Fruit fly (Drosophila melanogaster) whole organism, embryonic: ENCODE results near the gene Rpp14b.

Experiments used
- Abd-B ChIP-seq: fragments of 200-800 bp; sonication (Bioruptor generic); optimal IDR thresholded peaks from 2 replicates; lab custom pipeline; 2018; ENCODE audit warnings: missing biosample characterization, mild to moderate bottlenecking, missing genetic modification characterization, moderate library complexity
- Asciz ChIP-seq: fragments of 200-800 bp; sonication (Bioruptor generic); optimal IDR thresholded peaks from 2 replicates; lab custom pipeline; 2017; ENCODE audit warnings: missing biosample characterization, mild to moderate bottlenecking, missing genetic modification characterization, missing genetic modification reagents
- Atf6 ChIP-seq: fragments of 200-800 bp; sonication (Bioruptor generic); IDR thresholded peaks from 2 replicates; pipeline ENCODE4 v1.3.6; 2022; ENCODE audit warnings: missing biosample characterization, missing genetic modification characterization
- Blimp-1 ChIP-seq: fragments of 200-800 bp; sonication (Bioruptor generic); optimal IDR thresholded peaks from 3 replicates; lab custom pipeline; 2018; ENCODE audit warnings: missing biosample characterization, missing genetic modification characterization, mild to moderate bottlenecking, moderate library complexity, missing genetic modification reagents
- CG10543 ChIP-seq: fragments of 200-800 bp; sonication (Bioruptor generic); optimal IDR thresholded peaks from 3 replicates; lab custom pipeline; 2017; ENCODE audit warnings: missing biosample characterization, mild to moderate bottlenecking, missing genetic modification characterization, moderate library complexity
- CG14050 ChIP-seq: fragments of 200-800 bp; sonication (Bioruptor generic); IDR thresholded peaks from 3 replicates; pipeline ENCODE4 v1.3.6; 2022; ENCODE audit warnings: missing biosample characterization, missing genetic modification characterization
- CG15073 ChIP-seq: fragments of 200-800 bp; sonication (Bioruptor generic); optimal IDR thresholded peaks from 2 replicates; lab custom pipeline; 2016; ENCODE audit warnings: missing biosample characterization, missing genetic modification characterization
- CG17612 ChIP-seq: fragments of 200-800 bp; sonication (Bioruptor generic); IDR thresholded peaks from 2 replicates; pipeline ENCODE4 v1.3.6; 2022; ENCODE audit warnings: missing biosample characterization, missing genetic modification characterization
- CG17802 ChIP-seq: fragments of 200-800 bp; sonication (Bioruptor generic); optimal IDR thresholded peaks from 2 replicates; lab custom pipeline; 2018; ENCODE audit warnings: missing biosample characterization, mild to moderate bottlenecking, missing genetic modification characterization, moderate library complexity
- CG18599 ChIP-seq: fragments of 200-800 bp; sonication (Bioruptor generic); optimal IDR thresholded peaks from 3 replicates; lab custom pipeline; 2017; ENCODE audit warnings: missing biosample characterization, missing genetic modification characterization, mild to moderate bottlenecking, moderate library complexity, missing genetic modification reagents
- CG3065 ChIP-seq: fragments of 200-800 bp; sonication (Bioruptor generic); optimal IDR thresholded peaks from 2 replicates; lab custom pipeline; 2016; ENCODE audit warnings: missing biosample characterization, missing genetic modification characterization
- CG33213 ChIP-seq: fragments of 200-800 bp; sonication (Bioruptor generic); optimal IDR thresholded peaks from 3 replicates; lab custom pipeline; 2016; ENCODE audit warnings: missing biosample characterization, missing genetic modification characterization
- CG4820 ChIP-seq: fragments of 200-800 bp; sonication (Bioruptor generic); optimal IDR thresholded peaks from 3 replicates; lab custom pipeline; 2016; ENCODE audit warnings: missing biosample characterization, missing genetic modification characterization
- CG8388 ChIP-seq: fragments of 200-800 bp; sonication (Bioruptor generic); optimal IDR thresholded peaks from 2 replicates; lab custom pipeline; 2019; ENCODE audit warnings: missing biosample characterization, mild to moderate bottlenecking, missing genetic modification characterization, moderate library complexity
- CG9215 ChIP-seq: fragments of 200-800 bp; sonication (Bioruptor generic); IDR thresholded peaks from 2 replicates; pipeline ENCODE4 v1.3.6; 2022; ENCODE audit warnings: missing biosample characterization, missing genetic modification characterization
- CG9609 ChIP-seq: fragments of 200-800 bp; sonication (Bioruptor generic); optimal IDR thresholded peaks from 3 replicates; lab custom pipeline; 2016; ENCODE audit warnings: missing biosample characterization, missing genetic modification characterization
- Elba2 ChIP-seq: fragments of 200-800 bp; sonication (Bioruptor generic); optimal IDR thresholded peaks from 3 replicates; lab custom pipeline; 2016; ENCODE audit warnings: missing biosample characterization, missing genetic modification characterization
- Ets65A ChIP-seq: fragments of 200-800 bp; sonication (Bioruptor generic); peaks from one replicate; lab custom pipeline; 2016; ENCODE audit warnings: missing biosample characterization, missing genetic modification characterization
- Hr3 ChIP-seq: fragments of 200-800 bp; sonication (Bioruptor generic); optimal IDR thresholded peaks from 3 replicates; lab custom pipeline; 2016; ENCODE audit warnings: missing biosample characterization, missing genetic modification characterization
- NC2α ChIP-seq: fragments of 200-800 bp; sonication (Bioruptor generic); optimal IDR thresholded peaks from 2 replicates; lab custom pipeline; 2016; ENCODE audit warnings: missing biosample characterization, missing genetic modification characterization
- Nf-YC ChIP-seq: fragments of 200-800 bp; optimal IDR thresholded peaks from 3 replicates; lab custom pipeline; 2019; ENCODE audit warnings: missing biosample characterization, mild to moderate bottlenecking, missing genetic modification characterization, moderate library complexity
- Oaz ChIP-seq: fragments of 200-800 bp; sonication (Bioruptor generic); IDR thresholded peaks from 2 replicates; pipeline ENCODE4 v1.3.6; 2022; ENCODE audit warnings: missing biosample characterization, missing genetic modification characterization
- Rx ChIP-seq: fragments of 200-800 bp; sonication (Bioruptor generic); IDR thresholded peaks from 2 replicates; pipeline ENCODE4 v1.3.6; 2022; ENCODE audit warnings: missing biosample characterization, missing genetic modification characterization
- Sry-δ ChIP-seq: fragments of 200-800 bp; sonication (Bioruptor generic); optimal IDR thresholded peaks from 2 replicates; lab custom pipeline; 2016; ENCODE audit warnings: missing biosample characterization, missing genetic modification characterization
- ase ChIP-seq: fragments of 200-800 bp; sonication (Bioruptor generic); IDR thresholded peaks from 3 replicates; pipeline ENCODE4 v1.3.6; 2022; ENCODE audit warnings: missing biosample characterization, missing genetic modification characterization
- chinmo ChIP-seq: fragments of 200-800 bp; sonication (Bioruptor generic); IDR thresholded peaks from 4 replicates; pipeline ENCODE4 v1.3.6; 2022; ENCODE audit warnings: missing biosample characterization, missing genetic modification characterization; ENCODE audit not compliant: partially characterized antibody
- ci ChIP-seq: fragments of 200-800 bp; sonication (Bioruptor generic); IDR thresholded peaks from 3 replicates; pipeline ENCODE4 v1.3.6; 2022; ENCODE audit warnings: missing biosample characterization, missing genetic modification characterization
- crc ChIP-seq: fragments of 200-800 bp; sonication (Bioruptor generic); optimal IDR thresholded peaks from 2 replicates; lab custom pipeline; 2016; ENCODE audit warnings: missing biosample characterization, missing genetic modification characterization
- croc ChIP-seq: fragments of 200-800 bp; sonication (Bioruptor generic); conservative IDR thresholded peaks from 3 replicates; pipeline ENCODE4 v1.3.6; 2022; ENCODE audit warnings: missing biosample characterization, missing genetic modification characterization
- disco-r ChIP-seq: fragments of 200-800 bp; sonication (Bioruptor generic); optimal IDR thresholded peaks from 2 replicates; lab custom pipeline; 2016; ENCODE audit warnings: missing biosample characterization, missing genetic modification characterization
- esg ChIP-seq: fragments of 200-800 bp; sonication (Bioruptor generic); conservative IDR thresholded peaks from 2 replicates; pipeline ENCODE4 v1.3.6; 2022; ENCODE audit warnings: missing biosample characterization, missing genetic modification characterization
- exex ChIP-seq: fragments of 200-800 bp; sonication (Bioruptor generic); optimal IDR thresholded peaks from 4 replicates; lab custom pipeline; 2018; ENCODE audit warnings: missing biosample characterization, mild to moderate bottlenecking, missing genetic modification characterization, moderate library complexity
- fd3F ChIP-seq: fragments of 200-800 bp; sonication (Bioruptor generic); optimal IDR thresholded peaks from 2 replicates; lab custom pipeline; 2018; ENCODE audit warnings: missing biosample characterization, mild to moderate bottlenecking, missing genetic modification characterization, moderate library complexity
- fd96Cb ChIP-seq: fragments of 200-800 bp; sonication (Bioruptor generic); optimal IDR thresholded peaks from 2 replicates; lab custom pipeline; 2018; ENCODE audit warnings: missing biosample characterization, mild to moderate bottlenecking, missing genetic modification characterization, moderate library complexity
- fu2 ChIP-seq: fragments of 200-800 bp; sonication (Bioruptor generic); optimal IDR thresholded peaks from 2 replicates; lab custom pipeline; 2016; ENCODE audit warnings: missing biosample characterization, missing genetic modification characterization
- gcm ChIP-seq: fragments of 200-800 bp; sonication (Bioruptor generic); optimal IDR thresholded peaks from 2 replicates; lab custom pipeline; 2019; ENCODE audit warnings: missing biosample characterization, mild to moderate bottlenecking, missing genetic modification characterization, moderate library complexity
- gem ChIP-seq: fragments of 200-800 bp; sonication (Bioruptor generic); optimal IDR thresholded peaks from 2 replicates; lab custom pipeline; 2019; ENCODE audit warnings: missing biosample characterization, mild to moderate bottlenecking, missing genetic modification characterization, moderate library complexity
- gro ChIP-seq: fragments of 200-800 bp; sonication (Bioruptor generic); optimal IDR thresholded peaks from 2 replicates; lab custom pipeline; 2016; ENCODE audit warnings: missing biosample characterization, missing genetic modification characterization
- hb ChIP-seq: fragments of 200-800 bp; sonication (Bioruptor generic); IDR thresholded peaks from 3 replicates; pipeline ENCODE4 v1.3.6; 2022; ENCODE audit warnings: missing biosample characterization, missing genetic modification characterization; ENCODE audit not compliant: partially characterized antibody
- hbn ChIP-seq: fragments of 200-800 bp; sonication (Bioruptor generic); IDR thresholded peaks from 2 replicates; pipeline ENCODE4 v1.3.6; 2022; ENCODE audit warnings: missing biosample characterization, missing genetic modification characterization; ENCODE audit not compliant: partially characterized antibody
- jigr1 ChIP-seq: fragments of 200-800 bp; sonication (Bioruptor generic); IDR thresholded peaks from 3 replicates; pipeline ENCODE4 v1.3.6; 2022; ENCODE audit warnings: missing biosample characterization, missing genetic modification characterization
- lab ChIP-seq: fragments of 200-800 bp; sonication (Bioruptor generic); optimal IDR thresholded peaks from 3 replicates; lab custom pipeline; 2017; ENCODE audit warnings: missing biosample characterization, missing genetic modification characterization, mild to moderate bottlenecking, moderate library complexity, missing genetic modification reagents
- nom ChIP-seq: fragments of 200-800 bp; sonication (Bioruptor generic); optimal IDR thresholded peaks from 2 replicates; lab custom pipeline; 2017; ENCODE audit warnings: missing biosample characterization, missing genetic modification characterization, mild to moderate bottlenecking, moderate library complexity, missing genetic modification reagents
- pum ChIP-seq: fragments of 200-800 bp; sonication (Bioruptor generic); optimal IDR thresholded peaks from 2 replicates; lab custom pipeline; 2016; ENCODE audit warnings: missing biosample characterization, missing genetic modification characterization
- schlank ChIP-seq: fragments of 200-800 bp; sonication (Bioruptor generic); optimal IDR thresholded peaks from 2 replicates; lab custom pipeline; 2018; ENCODE audit warnings: missing biosample characterization, mild to moderate bottlenecking, missing genetic modification characterization
- sens ChIP-seq: fragments of 200-800 bp; sonication (Bioruptor generic); peaks from one replicate; lab custom pipeline; 2016; ENCODE audit warnings: missing biosample characterization, missing genetic modification characterization
- sob ChIP-seq: fragments of 200-800 bp; sonication (Bioruptor generic); IDR thresholded peaks from 2 replicates; pipeline ENCODE4 v1.3.6; 2022; ENCODE audit warnings: missing biosample characterization, missing genetic modification characterization
- tup ChIP-seq: fragments of 200-800 bp; sonication (Bioruptor generic); optimal IDR thresholded peaks from 2 replicates; lab custom pipeline; 2016; ENCODE audit warnings: missing biosample characterization, mild to moderate bottlenecking, missing genetic modification characterization, moderate library complexity

Rpp14b gene

DNA sequence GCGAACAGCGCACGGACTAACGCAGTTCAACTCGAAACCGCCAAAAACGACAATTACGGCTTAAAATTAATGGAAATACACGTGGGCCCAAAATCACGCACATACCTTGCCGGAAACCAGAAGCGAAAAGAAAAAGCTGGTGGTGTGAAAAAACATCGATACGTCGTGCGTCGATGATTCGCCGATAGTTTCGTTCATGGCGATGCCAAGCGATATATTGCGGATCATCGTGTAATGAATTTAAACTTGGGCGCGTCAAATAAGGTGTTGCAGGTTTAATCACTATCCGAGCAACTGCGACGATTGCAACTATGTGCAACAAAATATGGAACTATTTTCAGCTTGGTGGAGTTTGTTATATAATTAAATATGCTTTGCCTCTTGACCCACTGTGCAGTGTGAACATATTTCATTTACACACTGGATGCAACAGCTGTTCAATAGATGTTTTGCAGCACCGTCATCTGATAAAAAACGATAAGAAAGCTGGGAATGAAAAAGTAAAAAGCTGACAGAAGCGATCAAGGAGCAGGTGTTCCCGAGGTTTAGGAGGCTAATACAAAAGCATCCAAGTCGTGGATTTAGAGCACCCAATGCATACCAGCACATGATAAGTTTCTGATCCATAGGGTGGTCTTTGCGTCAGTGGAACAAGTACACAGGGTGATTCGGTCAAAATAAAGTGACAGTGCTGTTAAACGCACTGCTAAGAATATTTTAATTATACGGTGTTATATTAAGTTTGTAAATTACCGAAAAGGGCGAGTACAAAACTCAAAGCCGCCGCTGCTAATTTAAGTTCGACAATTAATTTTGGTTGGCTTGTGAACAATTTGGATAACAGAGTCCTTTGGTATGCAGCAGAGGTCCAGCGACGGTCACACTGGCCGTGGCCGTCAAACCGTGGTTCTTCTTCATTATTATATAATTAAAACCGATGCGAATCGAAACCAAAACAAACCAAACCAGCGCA is 9.4 kb upstream of the Rpp14b start, which contains the start of the genes RpL32 and CG7943 (continued):
- TF ChIP-seq NC2α (peak; percentile 74), CG8388 (GFP tag; lab: Kevin White, UChicago) (peak; percentile 82), hbn (GFP tag; lab: Robert Waterston, UW) (peak; percentile 100), chinmo (peak; percentile 100), CG17802 (tag; lab: Kevin White, UChicago) (peak; percentile 84), Asciz (peak; percentile 92), pum (GFP tag; lab: Kevin White, UChicago) (peak; percentile 97), schlank (tag; lab: Kevin White, UChicago) (peak; percentile 93), disco-r (GFP tag; lab: Kevin White, UChicago) (peak; percentile 92), Oaz (GFP tag; lab: Robert Waterston, UW) (peak; percentile 94), Ets65A (GFP tag; lab: Kevin White, UChicago) (peak; percentile 99), esg (GFP tag; lab: Robert Waterston, UW) (peak; percentile 95), Abd-B (GFP tag; lab: Kevin White, UChicago) (peak; percentile 83), gcm (peak; percentile 88), fu2 (GFP tag; lab: Kevin White, UChicago) (peak; percentile 88), hb (GFP tag; lab: Robert Waterston, UW) (peak; percentile 100), Hr3 (GFP tag; lab: Kevin White, UChicago) (peak; percentile 89), fd3F (GFP tag; lab: Kevin White, UChicago) (peak; percentile 85), Sry-δ (peak; percentile 100), Elba2 (GFP tag; lab: Kevin White, UChicago) (peak; percentile 34), tup (GFP tag; lab: Kevin White, UChicago) (peak; percentile 95), CG9609 (GFP tag; lab: Kevin White, UChicago) (peak; percentile 91), CG3065 (GFP tag; lab: Kevin White, UChicago) (peak; percentile 74), croc (GFP tag; lab: Robert Waterston, UW) (peak; percentile 87), lab (peak; percentile 98), CG33213 (peak; percentile 96), nom (peak; percentile 85), CG17612 (GFP tag; lab: Robert Waterston, UW) (peak; percentile 82), exex (tag; lab: Kevin White, UChicago) (peak; percentile 52), ci (peak; percentile 97), CG15073 (GFP tag; lab: Kevin White, UChicago) (peak; percentile 53), CG18599 (GFP tag; lab: Kevin White, UChicago) (peak; percentile 96), Rx (GFP tag; lab: Robert Waterston, UW) (peak; percentile 93), crc (GFP tag; lab: Kevin White, UChicago) (peak; percentile 95), gem (tag; lab: Kevin White, UChicago) (peak; percentile 90), ase (GFP tag; lab: Robert Waterston, UW) (peak; percentile 94), fd96Cb (tag; lab: Kevin White, UChicago) (peak; percentile 88), jigr1 (GFP tag; lab: Robert Waterston, UW) (peak; percentile 83), CG9215 (GFP tag; lab: Robert Waterston, UW) (peak; percentile 92), Atf6 (GFP tag; lab: Robert Waterston, UW) (peak; percentile 96), Blimp-1 (GFP tag; lab: Kevin White, UChicago) (peak; percentile 88), CG4820 (peak; percentile 92), sens (GFP tag; lab: Kevin White, UChicago) (peak; percentile 97), sob (peak; percentile 97), Nf-YC (tag; lab: Kevin White, UChicago) (peak; percentile 86), CG10543 (GFP tag; lab: Kevin White, UChicago) (peak; percentile 97), gro (GFP tag; lab: Kevin White, UChicago) (peak; percentile 98), CG14050 (peak; percentile 91)
